Fruit fly (Drosophila melanogaster) whole organism, prepupa: ENCODE results near the gene CG15387.

Source experiments
- CG10669 ChIP-seq: fragments of 200-800 bp; sonication (Bioruptor generic); optimal IDR thresholded peaks from 3 replicates; lab custom pipeline; 2018; ENCODE audit warnings: missing biosample characterization, mild to moderate bottlenecking, missing genetic modification characterization, moderate library complexity
- CG11902 ChIP-seq: fragments of 200-800 bp; sonication (Bioruptor generic); optimal IDR thresholded peaks from 3 replicates; lab custom pipeline; 2016; ENCODE audit warnings: missing biosample characterization, missing genetic modification characterization
- CG15336 ChIP-seq: fragments of 200-800 bp; sonication (Bioruptor generic); IDR thresholded peaks from 2 replicates; pipeline ENCODE4 v1.3.6; 2022; ENCODE audit warnings: missing biosample characterization, missing genetic modification characterization
- CG6163 ChIP-seq: fragments of 200-800 bp; sonication (Bioruptor generic); IDR thresholded peaks from 3 replicates; pipeline ENCODE4 v1.3.6; 2022; ENCODE audit warnings: missing biosample characterization, missing genetic modification characterization
- CG6276 ChIP-seq: fragments of 200-800 bp; sonication (Bioruptor generic); optimal IDR thresholded peaks from 2 replicates; lab custom pipeline; 2017; ENCODE audit warnings: missing biosample characterization, mild to moderate bottlenecking, missing genetic modification characterization
- CG6808 ChIP-seq: fragments of 200-800 bp; sonication (Bioruptor generic); optimal IDR thresholded peaks from 3 replicates; lab custom pipeline; 2017; ENCODE audit warnings: missing biosample characterization, missing genetic modification characterization, mild to moderate bottlenecking, moderate library complexity, missing genetic modification reagents
- CG6854 ChIP-seq: fragments of 200-800 bp; sonication (Bioruptor generic); optimal IDR thresholded peaks from 2 replicates; lab custom pipeline; 2017; ENCODE audit warnings: missing biosample characterization, mild to moderate bottlenecking, missing genetic modification characterization
- CG8119 ChIP-seq: fragments of 200-800 bp; sonication (Bioruptor generic); IDR thresholded peaks from 3 replicates; pipeline ENCODE4 v1.3.6; 2022; ENCODE audit warnings: missing biosample characterization, missing genetic modification characterization
- Eip75B ChIP-seq: fragments of 200-800 bp; sonication (Bioruptor generic); optimal IDR thresholded peaks from 3 replicates; lab custom pipeline; 2016; ENCODE audit warnings: missing biosample characterization, missing genetic modification characterization
- Eip93F ChIP-seq: fragments of 200-800 bp; sonication (Bioruptor generic); optimal IDR thresholded peaks from 2 replicates; lab custom pipeline; 2016; ENCODE audit warnings: missing biosample characterization, mild to moderate bottlenecking, missing genetic modification characterization
- Hr38 ChIP-seq: sonication (Bioruptor generic); optimal IDR thresholded peaks from 2 replicates; lab custom pipeline; 2016; ENCODE audit warnings: missing biosample characterization, missing genetic modification characterization
- Met ChIP-seq: fragments of 200-800 bp; sonication (Bioruptor generic); optimal IDR thresholded peaks from 3 replicates; lab custom pipeline; 2016; ENCODE audit warnings: missing biosample characterization, missing genetic modification characterization
- OdsH ChIP-seq: fragments of 200-800 bp; sonication (Bioruptor generic); optimal IDR thresholded peaks from 3 replicates; lab custom pipeline; 2016; ENCODE audit warnings: missing biosample characterization, missing genetic modification characterization
- Sox102F ChIP-seq: fragments of 200-800 bp; sonication (Bioruptor generic); optimal IDR thresholded peaks from 2 replicates; lab custom pipeline; 2016; ENCODE audit warnings: missing biosample characterization, mild to moderate bottlenecking, missing genetic modification characterization
- dsx ChIP-seq: fragments of 200-800 bp; optimal IDR thresholded peaks from 3 replicates; lab custom pipeline; 2019; ENCODE audit warnings: missing biosample characterization, mild to moderate bottlenecking, missing genetic modification characterization, moderate library complexity; ENCODE audit not compliant: poor library complexity, severe bottlenecking
- fd59A ChIP-seq: fragments of 200-800 bp; sonication (Bioruptor generic); optimal IDR thresholded peaks from 2 replicates; lab custom pipeline; 2017; ENCODE audit warnings: missing biosample characterization, mild to moderate bottlenecking, missing genetic modification characterization, missing genetic modification reagents
- fd85E ChIP-seq: fragments of 200-800 bp; sonication (Bioruptor generic); optimal IDR thresholded peaks from 3 replicates; lab custom pipeline; 2016; ENCODE audit warnings: missing biosample characterization, missing genetic modification characterization
- pdm3 ChIP-seq: fragments of 200-800 bp; sonication (Bioruptor generic); optimal IDR thresholded peaks from 3 replicates; lab custom pipeline; 2016; ENCODE audit warnings: missing biosample characterization, missing genetic modification characterization
- spab ChIP-seq: fragments of 200-800 bp; sonication (Bioruptor generic); optimal IDR thresholded peaks from 2 replicates; lab custom pipeline; 2017; ENCODE audit warnings: missing biosample characterization, mild to moderate bottlenecking, missing genetic modification characterization, missing genetic modification reagents
- ss ChIP-seq, 2 experiments: fragments of 200-800 bp; sonication (Bioruptor generic); optimal IDR thresholded peaks; 2 replicates in 1 of 2; 3 replicates in 1 of 2; lab custom pipeline; 2017 to 2018; ENCODE audit warnings: mild to moderate bottlenecking in 2 of 2, missing biosample characterization in 2 of 2, missing genetic modification characterization in 2 of 2, moderate library complexity in 1 of 2

Gene CG15387

DNA sequence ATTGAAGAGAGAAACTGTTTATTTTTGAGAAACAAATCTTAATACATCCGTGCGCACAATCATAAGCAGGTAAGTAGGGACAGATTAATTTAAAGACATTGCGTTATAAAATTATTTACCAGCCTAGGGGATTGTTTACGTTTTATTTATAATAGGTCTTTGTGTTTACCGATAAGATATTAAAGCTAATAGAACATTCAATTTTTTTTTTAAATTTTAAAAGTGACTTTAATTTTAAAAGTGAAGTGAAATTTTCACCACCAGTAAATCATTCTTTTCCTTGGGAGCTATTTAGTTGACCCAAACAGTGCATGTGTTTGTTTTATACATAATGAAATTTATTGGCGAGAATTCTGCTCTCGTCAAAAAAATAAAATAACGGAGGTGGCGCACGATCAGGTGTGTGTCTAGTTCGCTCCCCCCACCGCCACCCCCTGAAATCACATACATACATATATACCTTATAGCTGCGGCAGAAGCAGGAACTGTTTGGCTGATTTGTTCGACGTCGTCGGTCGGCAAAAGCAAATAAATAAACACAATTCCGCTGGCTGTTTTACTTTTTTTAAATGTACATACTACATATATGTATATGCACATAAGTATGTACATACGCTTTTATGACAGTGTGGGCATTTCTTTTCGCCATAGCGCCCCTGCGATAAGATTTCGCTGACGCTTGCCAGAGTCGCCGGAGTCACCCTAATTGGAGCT lies 50.0 kb downstream of the CG15387 start (continued):
- TF ChIP-seq CG8119 (GFP tag; lab: Robert Waterston, UW), result peak; percentile 25; the same call in 1 of the 3 replicates
- TF ChIP-seq Hr38 (GFP tag; lab: Kevin White, UChicago), result no peak
- TF ChIP-seq Eip93F (GFP tag; lab: Kevin White, UChicago), result peak; percentile 15
- TF ChIP-seq CG6163 (GFP tag; lab: Robert Waterston, UW), result peak; percentile 36
- peak; percentile 55 for TF ChIP-seq OdsH (GFP tag; lab: Kevin White, UChicago)
- peak; percentile 0 for TF ChIP-seq dsx (GFP tag; lab: Kevin White, UChicago)
- peak; percentile 59 for TF ChIP-seq Met
- peak; percentile 35 for TF ChIP-seq CG6276
- TF ChIP-seq Eip75B, result peak; percentile 60
- no peak for TF ChIP-seq Sox102F (GFP tag; lab: Kevin White, UChicago)
- TF ChIP-seq CG6854 (GFP tag; lab: Kevin White, UChicago), result peak; percentile 50
- TF ChIP-seq CG6808 (GFP tag; lab: Kevin White, UChicago), result peak; percentile 35
- TF ChIP-seq pdm3 (GFP tag; lab: Kevin White, UChicago), result peak; percentile 62
- TF ChIP-seq spab (GFP tag; lab: Kevin White, UChicago), result peak; percentile 46
- TF ChIP-seq CG11902 (GFP tag; lab: Kevin White, UChicago), result peak; percentile 26
- TF ChIP-seq fd85E (GFP tag; lab: Kevin White, UChicago), result no peak
- peak; percentile 38 to 66 for TF ChIP-seq ss (GFP tag; optimal IDR thresholded peaks at IDR 0.05; lab: Kevin White, UChicago)
- peak; percentile 40 for TF ChIP-seq CG10669 (GFP tag; lab: Kevin White, UChicago)
- TF ChIP-seq fd59A (GFP tag; lab: Kevin White, UChicago), result peak; percentile 43
- TF ChIP-seq CG15336 (GFP tag; lab: Robert Waterston, UW), result peak; percentile 61; the same call in 1 of the 2 replicates
